Worm (Caenorhabditis elegans): ENCODE measurements around the gene fipr-1.

ce11 chrV:12344845-12345244, 16.7 kb downstream of the fipr-1 start, which contains the start of gene F23H12.3:
- TF ChIP-seq T22C8.4 (GFP tag; IDR thresholded peaks at IDR 0.05) (no peak), flt-1 (GFP tag; IDR thresholded peaks at IDR 0.05) (no peak)

Data from whole organism, midembryonic.